Fruit fly (Drosophila melanogaster): Measurements from ENCODE around the gene Sox21a.

- no peak for TF ChIP-seq CG16779 (tag; optimal IDR thresholded peaks at IDR 0.05)
- TF ChIP-seq Lpt (GFP tag; optimal IDR thresholded peaks at IDR 0.05): no peak
- no peak for TF ChIP-seq Sox102F (GFP tag; optimal IDR thresholded peaks at IDR 0.05)
- TF ChIP-seq CG6808 (GFP tag; optimal IDR thresholded peaks at IDR 0.05): peak; percentile 53
- peak; percentile 34 for TF ChIP-seq pdm3 (GFP tag; optimal IDR thresholded peaks at IDR 0.05)
- TF ChIP-seq CG10631 (GFP tag; optimal IDR thresholded peaks at IDR 0.05): peak; percentile 37
- TF ChIP-seq CG3919 (GFP tag; optimal IDR thresholded peaks at IDR 0.05): peak; percentile 57
These were observed 38.5 kb upstream of the Sox21a start for dm6 chr3L:14146386-14146785.
